Fruit fly (Drosophila melanogaster) whole organism, embryonic: ENCODE measurements around the gene tho2.

Experiments used
- Antp ChIP-seq: fragments of 200-800 bp; sonication (Bioruptor generic); optimal IDR thresholded peaks from 3 replicates; lab custom pipeline; 2016; ENCODE audit warnings: missing biosample characterization, missing genetic modification characterization
- B-H1 ChIP-seq: fragments of 200-800 bp; sonication (Bioruptor generic); IDR thresholded peaks from 3 replicates; pipeline ENCODE4 v1.3.6; 2022; ENCODE audit warnings: missing biosample characterization, missing genetic modification characterization
- Bgb ChIP-seq: fragments of 200-800 bp; sonication (Bioruptor generic); IDR thresholded peaks from 2 replicates; pipeline ENCODE4 v1.3.6; 2022; ENCODE audit warnings: missing biosample characterization, missing genetic modification characterization; ENCODE audit not compliant: partially characterized antibody
- Blimp-1 ChIP-seq: fragments of 200-800 bp; sonication (Bioruptor generic); optimal IDR thresholded peaks from 3 replicates; lab custom pipeline; 2018; ENCODE audit warnings: missing biosample characterization, missing genetic modification characterization, mild to moderate bottlenecking, moderate library complexity, missing genetic modification reagents
- BtbVII ChIP-seq: fragments of 200-800 bp; sonication (Bioruptor generic); optimal IDR thresholded peaks from 3 replicates; lab custom pipeline; 2017; ENCODE audit warnings: missing biosample characterization, mild to moderate bottlenecking, missing genetic modification characterization
- CG10321 ChIP-seq: fragments of 200-800 bp; sonication (Bioruptor generic); IDR thresholded peaks from 2 replicates; pipeline ENCODE4 v1.3.6; 2022; ENCODE audit warnings: missing biosample characterization, missing genetic modification characterization
- CG10366 ChIP-seq: fragments of 200-800 bp; sonication (Bioruptor generic); IDR thresholded peaks from 2 replicates; pipeline ENCODE4 v1.3.6; 2022; ENCODE audit warnings: missing biosample characterization, missing genetic modification characterization
- CG11695 ChIP-seq: fragments of 200-800 bp; sonication (Bioruptor generic); IDR thresholded peaks from 3 replicates; pipeline ENCODE4 v1.3.6; 2022; ENCODE audit warnings: missing biosample characterization, missing genetic modification characterization
- CG11696 ChIP-seq: fragments of 200-800 bp; sonication (Bioruptor generic); IDR thresholded peaks from 2 replicates; pipeline ENCODE4 v1.3.6; 2022; ENCODE audit warnings: missing biosample characterization, missing genetic modification characterization
- CG13624 ChIP-seq: fragments of 200-800 bp; sonication (Bioruptor generic); optimal IDR thresholded peaks from 2 replicates; lab custom pipeline; 2016; ENCODE audit warnings: missing biosample characterization, missing genetic modification characterization
- CG1602 ChIP-seq: fragments of 200-800 bp; sonication (Bioruptor generic); optimal IDR thresholded peaks from 3 replicates; lab custom pipeline; 2016; ENCODE audit warnings: missing biosample characterization, missing genetic modification characterization
- CG18599 ChIP-seq: fragments of 200-800 bp; sonication (Bioruptor generic); optimal IDR thresholded peaks from 3 replicates; lab custom pipeline; 2017; ENCODE audit warnings: missing biosample characterization, missing genetic modification characterization, mild to moderate bottlenecking, moderate library complexity, missing genetic modification reagents
- CG18619 ChIP-seq: fragments of 200-800 bp; sonication (Bioruptor generic); optimal IDR thresholded peaks from 3 replicates; lab custom pipeline; 2017; ENCODE audit warnings: missing biosample characterization, mild to moderate bottlenecking, missing genetic modification characterization
- CG2116 ChIP-seq: fragments of 200-800 bp; sonication (Bioruptor generic); optimal IDR thresholded peaks from 3 replicates; lab custom pipeline; 2018; ENCODE audit warnings: missing biosample characterization, mild to moderate bottlenecking, missing genetic modification characterization
- CG3065 ChIP-seq: fragments of 200-800 bp; sonication (Bioruptor generic); optimal IDR thresholded peaks from 2 replicates; lab custom pipeline; 2016; ENCODE audit warnings: missing biosample characterization, missing genetic modification characterization
- CG31388 ChIP-seq: fragments of 200-800 bp; sonication (Bioruptor generic); optimal IDR thresholded peaks from 2 replicates; lab custom pipeline; 2016; ENCODE audit warnings: missing biosample characterization, missing genetic modification characterization
- CG31441 ChIP-seq: fragments of 200-800 bp; sonication (Bioruptor generic); IDR thresholded peaks from 2 replicates; pipeline ENCODE4 v1.3.6; 2022; ENCODE audit warnings: missing biosample characterization, missing genetic modification characterization
- CG4282 ChIP-seq: fragments of 200-800 bp; sonication (Bioruptor generic); optimal IDR thresholded peaks from 2 replicates; lab custom pipeline; 2016; ENCODE audit warnings: missing biosample characterization, missing genetic modification characterization
- CG4360 ChIP-seq: fragments of 200-800 bp; sonication (Bioruptor generic); IDR thresholded peaks from 2 replicates; pipeline ENCODE4 v1.3.6; 2022; ENCODE audit warnings: missing biosample characterization, missing genetic modification characterization
- CG4820 ChIP-seq: fragments of 200-800 bp; sonication (Bioruptor generic); optimal IDR thresholded peaks from 3 replicates; lab custom pipeline; 2016; ENCODE audit warnings: missing biosample characterization, missing genetic modification characterization
- CG7372 ChIP-seq: fragments of 200-800 bp; sonication (Bioruptor generic); IDR thresholded peaks from 2 replicates; pipeline ENCODE4 v1.3.6; 2022; ENCODE audit warnings: missing biosample characterization, missing genetic modification characterization
- CG8290 ChIP-seq, 3 experiments: fragments of 200-800 bp; sonication (Bioruptor generic); optimal IDR thresholded peaks; 2 replicates each; lab custom pipeline; 2016 to 2019; ENCODE audit warnings: missing biosample characterization in 3 of 3, missing genetic modification characterization in 3 of 3, mild to moderate bottlenecking in 2 of 3, moderate library complexity in 1 of 3
- CG9437 ChIP-seq: fragments of 200-800 bp; sonication (Bioruptor generic); optimal IDR thresholded peaks from 2 replicates; lab custom pipeline; 2018; ENCODE audit warnings: missing biosample characterization, mild to moderate bottlenecking, missing genetic modification characterization
- CG9727 ChIP-seq: fragments of 200-800 bp; sonication (Bioruptor generic); optimal IDR thresholded peaks from 3 replicates; lab custom pipeline; 2017; ENCODE audit warnings: missing biosample characterization, mild to moderate bottlenecking, missing genetic modification characterization
- CTCF ChIP-seq: fragments of 200-800 bp; sonication (Bioruptor generic); optimal IDR thresholded peaks from 2 replicates; lab custom pipeline; 2017; ENCODE audit warnings: missing biosample characterization, mild to moderate bottlenecking, missing genetic modification characterization, moderate library complexity
- Dek ChIP-seq: fragments of 200-800 bp; sonication (Bioruptor generic); optimal IDR thresholded peaks from 3 replicates; lab custom pipeline; 2019; ENCODE audit warnings: missing biosample characterization, mild to moderate bottlenecking, missing genetic modification characterization, moderate library complexity
- E2f2 ChIP-seq: fragments of 200-800 bp; sonication (Bioruptor generic); IDR thresholded peaks from 2 replicates; pipeline ENCODE4 v1.3.6; 2022; ENCODE audit warnings: missing biosample characterization, missing genetic modification characterization
- Hmx ChIP-seq: fragments of 200-800 bp; sonication (Bioruptor generic); optimal IDR thresholded peaks from 2 replicates; lab custom pipeline; 2016; ENCODE audit warnings: missing biosample characterization, missing genetic modification characterization
- Jarid2 ChIP-seq: fragments of 200-800 bp; sonication (Bioruptor generic); optimal IDR thresholded peaks from 3 replicates; lab custom pipeline; 2017; ENCODE audit warnings: mild to moderate bottlenecking, missing biosample characterization, missing genetic modification reagents, missing genetic modification characterization
- Rfx ChIP-seq: fragments of 200-800 bp; sonication (Bioruptor generic); IDR thresholded peaks from 2 replicates; pipeline ENCODE4 v1.3.6; 2022; ENCODE audit warnings: missing biosample characterization, missing genetic modification characterization
- ase ChIP-seq: fragments of 200-800 bp; sonication (Bioruptor generic); IDR thresholded peaks from 3 replicates; pipeline ENCODE4 v1.3.6; 2022; ENCODE audit warnings: missing biosample characterization, missing genetic modification characterization
- caup ChIP-seq: fragments of 200-800 bp; sonication (Bioruptor generic); optimal IDR thresholded peaks from 3 replicates; lab custom pipeline; 2017; ENCODE audit warnings: missing biosample characterization, mild to moderate bottlenecking, missing genetic modification characterization, moderate library complexity; ENCODE audit not compliant: severe bottlenecking
- en ChIP-seq: fragments of 200-800 bp; sonication (Bioruptor generic); optimal IDR thresholded peaks from 2 replicates; lab custom pipeline; 2016; ENCODE audit warnings: missing biosample characterization, missing genetic modification characterization
- exex ChIP-seq: fragments of 200-800 bp; sonication (Bioruptor generic); optimal IDR thresholded peaks from 4 replicates; lab custom pipeline; 2018; ENCODE audit warnings: missing biosample characterization, mild to moderate bottlenecking, missing genetic modification characterization, moderate library complexity
- grau ChIP-seq: fragments of 200-800 bp; optimal IDR thresholded peaks from 3 replicates; lab custom pipeline; 2019; ENCODE audit warnings: missing biosample characterization, mild to moderate bottlenecking, missing genetic modification characterization, moderate library complexity
- ham ChIP-seq: fragments of 200-800 bp; sonication (Bioruptor generic); IDR thresholded peaks from 2 replicates; pipeline ENCODE4 v1.3.6; 2022; ENCODE audit warnings: missing biosample characterization, missing genetic modification characterization
- hkb ChIP-seq, 2 experiments: fragments of 200-800 bp in 1 of 2; fragments of >200 bp in 1 of 2; sonication (Bioruptor generic) in 1 of 2; IDR thresholded peaks in 1 of 2; optimal IDR thresholded peaks in 1 of 2; 2 replicates each; pipeline versions ENCODE4 v1.3.6 to Lab custom; 2017 to 2022; ENCODE audit warnings: missing biosample characterization in 1 of 2, missing genetic modification characterization in 1 of 2
- ind ChIP-seq: fragments of 200-800 bp; sonication (Bioruptor generic); optimal IDR thresholded peaks from 3 replicates; lab custom pipeline; 2016; ENCODE audit warnings: missing biosample characterization, missing genetic modification characterization
- ken ChIP-seq: fragments of 200-800 bp; sonication (Bioruptor generic); IDR thresholded peaks from 3 replicates; pipeline ENCODE4 v1.3.6; 2022; ENCODE audit warnings: missing biosample characterization, missing genetic modification characterization
- lab ChIP-seq: fragments of 200-800 bp; sonication (Bioruptor generic); optimal IDR thresholded peaks from 3 replicates; lab custom pipeline; 2017; ENCODE audit warnings: missing biosample characterization, missing genetic modification characterization, mild to moderate bottlenecking, moderate library complexity, missing genetic modification reagents
- lola ChIP-seq, 3 experiments: fragments of >200 bp in 2 of 3; fragments of 200-800 bp in 1 of 3; sonication (Bioruptor generic) in 1 of 3; optimal IDR thresholded peaks; 2 replicates each; lab custom pipeline; 2017 to 2019; ENCODE audit warnings: missing biosample characterization in 3 of 3, missing genetic modification characterization in 3 of 3, mild to moderate bottlenecking in 1 of 3, moderate library complexity in 1 of 3
- lov ChIP-seq, 2 experiments: fragments of 200-800 bp in 1 of 2; fragments of >200 bp in 1 of 2; sonication (Bioruptor generic) in 1 of 2; IDR thresholded peaks in 1 of 2; optimal IDR thresholded peaks in 1 of 2; 2 replicates in 1 of 2; 3 replicates in 1 of 2; pipeline versions ENCODE4 v1.3.6 to Lab custom; 2017 to 2022; ENCODE audit warnings: missing biosample characterization in 1 of 2, missing genetic modification characterization in 1 of 2
- mirr ChIP-seq: fragments of 200-800 bp; sonication (Bioruptor generic); optimal IDR thresholded peaks from 3 replicates; lab custom pipeline; 2018; ENCODE audit warnings: missing biosample characterization, mild to moderate bottlenecking, missing genetic modification characterization
- nerfin-1 ChIP-seq: fragments of 200-800 bp; sonication (Bioruptor generic); optimal IDR thresholded peaks from 3 replicates; lab custom pipeline; 2019; ENCODE audit warnings: missing biosample characterization, mild to moderate bottlenecking, missing genetic modification characterization, moderate library complexity
- pb ChIP-seq: fragments of 200-800 bp; sonication (Bioruptor generic); optimal IDR thresholded peaks from 3 replicates; lab custom pipeline; 2016; ENCODE audit warnings: missing biosample characterization, missing genetic modification characterization
- phol ChIP-seq: fragments of 200-800 bp; sonication (Bioruptor generic); optimal IDR thresholded peaks from 3 replicates; lab custom pipeline; 2018; ENCODE audit warnings: missing biosample characterization, mild to moderate bottlenecking, missing genetic modification characterization, moderate library complexity
- pum ChIP-seq: fragments of 200-800 bp; sonication (Bioruptor generic); optimal IDR thresholded peaks from 2 replicates; lab custom pipeline; 2016; ENCODE audit warnings: missing biosample characterization, missing genetic modification characterization
- repo ChIP-seq: fragments of 200-800 bp; sonication (Bioruptor generic); optimal IDR thresholded peaks from 2 replicates; lab custom pipeline; 2016; ENCODE audit warnings: missing biosample characterization, missing genetic modification characterization
- trh ChIP-seq: fragments of 200-800 bp; sonication (Bioruptor generic); optimal IDR thresholded peaks from 2 replicates; lab custom pipeline; 2016; ENCODE audit warnings: missing biosample characterization, missing genetic modification characterization
- unpg ChIP-seq: fragments of 200-800 bp; sonication (Bioruptor generic); optimal IDR thresholded peaks from 3 replicates; lab custom pipeline; 2018; ENCODE audit warnings: missing biosample characterization, mild to moderate bottlenecking, missing genetic modification characterization, moderate library complexity
- zfh2 ChIP-seq: fragments of 200-800 bp; sonication (Bioruptor generic); optimal IDR thresholded peaks from 2 replicates; lab custom pipeline; 2016; ENCODE audit warnings: missing biosample characterization, missing genetic modification characterization

The tho2 gene

DNA sequence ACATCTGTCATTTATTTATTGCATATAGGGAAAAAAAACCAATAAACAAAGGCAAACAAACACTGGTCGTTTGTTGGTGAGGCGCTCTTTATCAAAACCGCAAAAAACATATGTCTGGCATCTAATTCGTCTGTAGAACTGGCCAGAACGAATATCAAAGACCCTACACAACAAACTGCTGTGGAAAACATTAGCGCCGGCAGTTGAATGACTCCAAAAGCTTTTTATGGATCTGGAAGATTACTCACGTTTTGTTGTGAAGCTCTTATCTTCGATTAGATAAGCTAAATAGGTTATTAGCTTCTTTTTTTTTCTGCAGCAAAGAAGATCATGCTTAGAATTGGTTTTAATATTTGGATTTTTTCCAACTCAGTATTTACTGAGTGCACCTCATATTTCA lies 12.0 kb downstream of the tho2 start (continued):
- TF ChIP-seq pb (GFP tag; lab: Kevin White, UChicago) = no peak
- TF ChIP-seq CG11696 (GFP tag; lab: Robert Waterston, UW) = no peak
- no peak for TF ChIP-seq CG7372 (GFP tag; lab: Robert Waterston, UW)
- TF ChIP-seq lov (optimal IDR thresholded peaks at IDR 0.05; lab: Kevin White, UChicago) = no peak
- no peak for TF ChIP-seq lov (GFP tag; IDR thresholded peaks at IDR 0.05; lab: Robert Waterston, UW)
- no peak for TF ChIP-seq lola (GFP tag; optimal IDR thresholded peaks at IDR 0.05; lab: Kevin White, UChicago)
- TF ChIP-seq caup (GFP tag; lab: Kevin White, UChicago) = peak; percentile 5
- TF ChIP-seq CG13624 = peak; percentile 24
- no peak for TF ChIP-seq CG9727 (GFP tag; lab: Kevin White, UChicago)
- no peak for TF ChIP-seq BtbVII (GFP tag; lab: Kevin White, UChicago)
- TF ChIP-seq CG4820 (GFP tag; lab: Kevin White, UChicago) = peak; percentile 5
- no peak for TF ChIP-seq phol (tag; lab: Kevin White, UChicago)
- no peak for TF ChIP-seq repo (GFP tag; lab: Kevin White, UChicago)
- no peak for TF ChIP-seq Dek (tag; lab: Kevin White, UChicago)
- TF ChIP-seq hkb (optimal IDR thresholded peaks at IDR 0.05; lab: Kevin White, UChicago) = no peak
- TF ChIP-seq hkb (GFP tag; IDR thresholded peaks at IDR 0.05; lab: Robert Waterston, UW) = peak; percentile 32; the same call in 1 of the 2 replicates
- TF ChIP-seq exex (tag; lab: Kevin White, UChicago) = peak; percentile 64
- no peak for TF ChIP-seq unpg (GFP tag; lab: Kevin White, UChicago)
- TF ChIP-seq CG4360 (GFP tag; lab: Robert Waterston, UW) = no peak
- no peak for TF ChIP-seq B-H1 (GFP tag; lab: Robert Waterston, UW)
- no peak for TF ChIP-seq CG31441 (GFP tag; lab: Robert Waterston, UW)
- peak; percentile 31 for TF ChIP-seq Rfx (GFP tag; lab: Robert Waterston, UW)
- TF ChIP-seq mirr (GFP tag; lab: Kevin White, UChicago) = peak; percentile 32
- TF ChIP-seq ase (GFP tag; lab: Robert Waterston, UW) = no peak
- TF ChIP-seq ham (GFP tag; lab: Robert Waterston, UW) = no peak
- TF ChIP-seq en (GFP tag; lab: Kevin White, UChicago) = no peak
- TF ChIP-seq Hmx (GFP tag; lab: Kevin White, UChicago) = no peak
- peak; percentile 50 for TF ChIP-seq CG18599
- peak; percentile 26 for TF ChIP-seq ind
- TF ChIP-seq CG11695 (GFP tag; lab: Robert Waterston, UW) = 0 out of 3 replicates have a peak, but pooled peaks have one; percentile 31
- no peak for TF ChIP-seq CG10321 (GFP tag; lab: Robert Waterston, UW)
- TF ChIP-seq CG9437 (GFP tag; lab: Kevin White, UChicago) = no peak
- no peak for TF ChIP-seq CG31388 (GFP tag; lab: Kevin White, UChicago)
- TF ChIP-seq Jarid2 = no peak
- no peak for TF ChIP-seq CG1602
- peak; percentile 49 for TF ChIP-seq zfh2
- TF ChIP-seq grau (tag; lab: Kevin White, UChicago) = no peak
- TF ChIP-seq CG2116 (GFP tag; lab: Kevin White, UChicago) = no peak
- TF ChIP-seq Blimp-1 (GFP tag; lab: Kevin White, UChicago) = no peak
- no peak for TF ChIP-seq CG18619
- no peak for TF ChIP-seq pum
- TF ChIP-seq E2f2 = peak; percentile 20; the same call in 1 of the 2 replicates
- no peak for TF ChIP-seq ken (GFP tag; lab: Robert Waterston, UW)
- TF ChIP-seq CTCF (GFP tag; lab: Kevin White, UChicago) = no peak
- peak; percentile 8 for TF ChIP-seq Antp (GFP tag; lab: Kevin White, UChicago)
- TF ChIP-seq nerfin-1 (tag; lab: Kevin White, UChicago) = no peak
- no peak for TF ChIP-seq lab (GFP tag; lab: Kevin White, UChicago)
- TF ChIP-seq Bgb (GFP tag; lab: Robert Waterston, UW) = no peak
- TF ChIP-seq CG3065 (GFP tag; lab: Kevin White, UChicago) = no peak
- TF ChIP-seq trh = no peak
- TF ChIP-seq CG8290 (GFP tag; optimal IDR thresholded peaks at IDR 0.05; lab: Kevin White, UChicago) = no peak
- TF ChIP-seq CG8290 (tag; optimal IDR thresholded peaks at IDR 0.05; lab: Kevin White, UChicago) = no peak
- no peak for TF ChIP-seq CG4282 (GFP tag; lab: Kevin White, UChicago)
- TF ChIP-seq CG10366 = no peak
